Worm (Caenorhabditis elegans) whole organism, L4 larva: ENCODE results near the gene fipr-29.

Experiments
- R02D3.7 ChIP-seq: fragments of 150-350 bp; sonication (generic microtip); optimal IDR thresholded peaks from 3 replicates; lab custom pipeline; 2014; ENCODE audit warnings: missing biosample characterization, missing genetic modification characterization
- Y75B8A.6 ChIP-seq: fragments of 200-800 bp; sonication (Bioruptor generic); IDR thresholded peaks from 2 replicates; pipeline ENCODE4 v1.3.6; 2022; ENCODE audit warnings: missing genetic modification reagents, missing genetic modification characterization, missing compliant biosample characterization
- ZK337.2 ChIP-seq: fragments of 200-800 bp; sonication (Bioruptor generic); IDR thresholded peaks from 2 replicates; pipeline ENCODE4 v1.3.6; 2022; ENCODE audit warnings: missing genetic modification reagents, missing genetic modification characterization, missing compliant biosample characterization
- ZK546.5 ChIP-seq, 2 experiments: sonication (generic microtip); optimal IDR thresholded peaks; 2 replicates each; lab custom pipeline; 2017; ENCODE audit warnings: missing biosample characterization in 2 of 2, missing genetic modification characterization in 2 of 2
- aha-1 ChIP-seq: fragments of 150-350 bp; peaks from one replicate; lab custom pipeline; 2014; ENCODE audit warnings: missing biosample characterization, missing genetic modification characterization
- ceh-44 ChIP-seq: fragments of 200-800 bp; sonication (Bioruptor generic); IDR thresholded peaks from 2 replicates; pipeline ENCODE4 v1.3.6; 2022; ENCODE audit warnings: missing genetic modification reagents, missing genetic modification characterization, missing compliant biosample characterization
- ces-1 ChIP-seq: fragments of 150-350 bp; sonication (generic microtip); optimal IDR thresholded peaks from 4 replicates; lab custom pipeline; 2014; ENCODE audit warnings: missing biosample characterization, missing genetic modification reagents, missing genetic modification characterization
- cey-2 ChIP-seq: sonication (generic microtip); optimal IDR thresholded peaks from 3 replicates; lab custom pipeline; 2017; ENCODE audit warnings: missing genetic modification characterization, mild to moderate bottlenecking, missing compliant biosample characterization, antibody characterized with exemption, borderline replicate concordance; ENCODE audit not compliant: insufficient read depth
- ctbp-1 ChIP-seq: fragments of 200-800 bp; sonication (Bioruptor generic); IDR thresholded peaks from 2 replicates; pipeline ENCODE4 v1.3.6; 2022; ENCODE audit warnings: missing genetic modification reagents, missing genetic modification characterization, missing compliant biosample characterization
- daf-16 ChIP-seq, 3 experiments: sonication (generic microtip); optimal IDR thresholded peaks; 2 replicates each; lab custom pipeline; 2016 to 2017; ENCODE audit warnings: missing genetic modification characterization in 3 of 3, missing genetic modification reagents in 3 of 3, mild to moderate bottlenecking in 2 of 3, missing compliant biosample characterization in 2 of 3, missing biosample characterization in 1 of 3, moderate library complexity in 1 of 3
- dmd-8 ChIP-seq: fragments of 200-800 bp; sonication (Bioruptor generic); IDR thresholded peaks from 2 replicates; pipeline ENCODE4 v1.3.6; 2022; ENCODE audit warnings: missing genetic modification characterization, missing compliant biosample characterization
- dve-1 ChIP-seq: sonication (generic microtip); optimal IDR thresholded peaks from 2 replicates; lab custom pipeline; 2017; ENCODE audit warnings: antibody characterized with exemption, mild to moderate bottlenecking, missing genetic modification characterization, missing compliant biosample characterization; ENCODE audit not compliant: insufficient read depth
- egl-27 ChIP-seq: sonication (generic microtip); optimal IDR thresholded peaks from 3 replicates; lab custom pipeline; 2017; ENCODE audit warnings: missing biosample characterization, missing genetic modification reagents, missing genetic modification characterization
- egl-43 ChIP-seq: fragments of 200-800 bp; sonication (Bioruptor generic); IDR thresholded peaks from 2 replicates; pipeline ENCODE4 v1.3.6; 2022; ENCODE audit warnings: missing genetic modification reagents, missing genetic modification characterization, missing compliant biosample characterization
- gei-8 ChIP-seq: fragments of 200-800 bp; sonication (Bioruptor generic); optimal IDR thresholded peaks from 2 replicates; lab custom pipeline; 2018; ENCODE audit warnings: mild to moderate bottlenecking, missing genetic modification characterization, missing compliant biosample characterization
- hlh-11 ChIP-seq: fragments of 200-800 bp; sonication (Bioruptor generic); optimal IDR thresholded peaks from 2 replicates; lab custom pipeline; 2018; ENCODE audit warnings: mild to moderate bottlenecking, missing genetic modification characterization, missing compliant biosample characterization
- hlh-30 ChIP-seq: sonication (generic microtip); optimal IDR thresholded peaks from 2 replicates; lab custom pipeline; 2017; ENCODE audit warnings: antibody characterized with exemption, mild to moderate bottlenecking, missing genetic modification characterization, missing compliant biosample characterization; ENCODE audit not compliant: insufficient read depth
- hmg-1.1 ChIP-seq: fragments of 200-800 bp; sonication (Bioruptor generic); IDR thresholded peaks from 2 replicates; pipeline ENCODE4 v1.3.6; 2022; ENCODE audit warnings: missing genetic modification reagents, missing genetic modification characterization, missing compliant biosample characterization
- lin-15B ChIP-seq: fragments of 150-350 bp; sonication (generic microtip); optimal IDR thresholded peaks from 3 replicates; lab custom pipeline; 2014; ENCODE audit warnings: missing biosample characterization, missing genetic modification characterization
- lir-3 ChIP-seq: sonication (generic microtip); optimal IDR thresholded peaks from 2 replicates; lab custom pipeline; 2016; ENCODE audit warnings: mild to moderate bottlenecking, missing genetic modification characterization, missing compliant biosample characterization
- lsy-2 ChIP-seq, 2 experiments: fragments of 150-350 bp in 1 of 2; sonication (generic microtip) in 1 of 2; optimal IDR thresholded peaks; 2 replicates each; lab custom pipeline; 2014 to 2017; ENCODE audit warnings: missing biosample characterization in 2 of 2, missing genetic modification characterization in 2 of 2
- madf-5 ChIP-seq, 2 experiments: fragments of 200-800 bp; sonication (Bioruptor generic); IDR thresholded peaks; 2 replicates each; pipeline ENCODE4 v1.3.6; 2022; ENCODE audit warnings: missing compliant biosample characterization in 2 of 2, missing genetic modification characterization in 2 of 2
- mdl-1 ChIP-seq, 2 experiments: fragments of 150-350 bp in 1 of 2; sonication (generic microtip) in 1 of 2; optimal IDR thresholded peaks; 2 replicates each; lab custom pipeline; 2014 to 2017; ENCODE audit warnings: missing biosample characterization in 2 of 2, missing genetic modification characterization in 2 of 2
- mep-1 ChIP-seq: fragments of 150-350 bp; sonication (generic microtip); optimal IDR thresholded peaks from 3 replicates; lab custom pipeline; 2014; ENCODE audit warnings: missing biosample characterization, missing genetic modification characterization
- mxl-2 ChIP-seq: fragments of 200-800 bp; sonication (Bioruptor generic); conservative IDR thresholded peaks from 2 replicates; pipeline ENCODE4 v1.3.6; 2022; ENCODE audit warnings: missing genetic modification reagents, missing genetic modification characterization, missing compliant biosample characterization
- nhr-237 ChIP-seq: sonication (generic microtip); optimal IDR thresholded peaks from 2 replicates; lab custom pipeline; 2017; ENCODE audit warnings: missing biosample characterization, missing genetic modification characterization
- nhr-28 ChIP-seq: fragments of 150-350 bp; optimal IDR thresholded peaks from 2 replicates; lab custom pipeline; 2014; ENCODE audit warnings: missing biosample characterization, missing genetic modification characterization
- nhr-42 ChIP-seq: fragments of 200-800 bp; sonication (Bioruptor generic); IDR thresholded peaks from 2 replicates; pipeline ENCODE4 v1.3.6; 2022; ENCODE audit warnings: missing genetic modification characterization, missing compliant biosample characterization
- nhr-48 ChIP-seq: sonication (generic microtip); optimal IDR thresholded peaks from 2 replicates; lab custom pipeline; 2016; ENCODE audit warnings: mild to moderate bottlenecking, missing genetic modification characterization, missing compliant biosample characterization
- skn-1 ChIP-seq: fragments of 150-350 bp; optimal IDR thresholded peaks from 2 replicates; lab custom pipeline; 2014; ENCODE audit warnings: missing biosample characterization, missing genetic modification characterization
- snpc-4 ChIP-seq: fragments of 150-350 bp; optimal IDR thresholded peaks from 2 replicates; lab custom pipeline; 2014; ENCODE audit warnings: missing biosample characterization, missing genetic modification characterization
- unc-130 ChIP-seq: sonication (generic microtip); optimal IDR thresholded peaks from 2 replicates; lab custom pipeline; 2016; ENCODE audit warnings: missing genetic modification reagents, missing genetic modification characterization, missing compliant biosample characterization
- zip-11 ChIP-seq: fragments of 200-800 bp; sonication (Bioruptor generic); IDR thresholded peaks from 2 replicates; pipeline ENCODE4 v1.3.6; 2022; ENCODE audit warnings: missing genetic modification characterization, missing compliant biosample characterization

Gene fipr-29

ce11 chrIII:3033931-3034330 lies 26.2 kb downstream of the fipr-29 start:
- peak; percentile 10 for TF ChIP-seq aha-1 (tag; lab: Kevin White, UChicago)
- TF ChIP-seq daf-16 (GFP tag; optimal IDR thresholded peaks at IDR 0.05; lab: Kevin White, UChicago) = no peak
- no peak for TF ChIP-seq daf-16 (tag; optimal IDR thresholded peaks at IDR 0.05; lab: Kevin White, UChicago)
- TF ChIP-seq, all 104 proteins: peak for 1

ce11 chrIII:3033507-3033906 lies 26.7 kb downstream of the fipr-29 start:
- TF ChIP-seq snpc-4 (no peak), mdl-1 (tag; optimal IDR thresholded peaks at IDR 0.05; lab: Kevin White, UChicago) (no peak), skn-1 (tag; lab: Kevin White, UChicago) (no peak), nhr-48 (no peak), ctbp-1 (GFP tag; lab: Robert Waterston, UW) (no peak), ZK337.2 (GFP tag; lab: Robert Waterston, UW) (no peak), lin-15B (tag; lab: Kevin White, UChicago) (no peak), mxl-2 (no peak), egl-43 (GFP tag; lab: Robert Waterston, UW) (no peak), unc-130 (GFP tag; lab: Kevin White, UChicago) (no peak), lir-3 (tag; lab: Kevin White, UChicago) (no peak), lsy-2 (tag; optimal IDR thresholded peaks at IDR 0.05; lab: Kevin White, UChicago) (no peak), gei-8 (GFP tag; lab: Kevin White, UChicago) (no peak), ZK546.5 (tag; optimal IDR thresholded peaks at IDR 0.05; lab: Kevin White, UChicago) (no peak), R02D3.7 (no peak), madf-5 (GFP tag; IDR thresholded peaks at IDR 0.05; lab: Robert Waterston, UW) (no peak), nhr-42 (GFP tag; lab: Robert Waterston, UW) (no peak), hmg-1.1 (GFP tag; lab: Robert Waterston, UW) (no peak), egl-27 (tag; lab: Kevin White, UChicago) (no peak), ceh-44 (GFP tag; lab: Robert Waterston, UW) (no peak)

- no peak for TF ChIP-seq skn-1 (tag; lab: Kevin White, UChicago)
- TF ChIP-seq aha-1 (tag; lab: Kevin White, UChicago) = peak; percentile 58
- no peak for TF ChIP-seq ces-1 (GFP tag; lab: Kevin White, UChicago)
- peak; percentile 8 for TF ChIP-seq nhr-28 (tag; lab: Kevin White, UChicago)
- no peak for TF ChIP-seq zip-11 (GFP tag; lab: Robert Waterston, UW)
- TF ChIP-seq daf-16 (GFP tag; optimal IDR thresholded peaks at IDR 0.05; lab: Kevin White, UChicago) = peak in 1 of 2 experiments; percentile 74
- no peak for TF ChIP-seq daf-16 (tag; optimal IDR thresholded peaks at IDR 0.05; lab: Kevin White, UChicago)
These were observed 29.0 kb downstream of the fipr-29 start for ce11 chrIII:3031017-3031756.

- TF ChIP-seq nhr-28 (tag; lab: Kevin White, UChicago) (peak; percentile 81), cey-2 (tag; lab: Kevin White, UChicago) (peak; percentile 3), hlh-11 (tag; lab: Kevin White, UChicago) (peak; percentile 11), egl-27 (tag; lab: Kevin White, UChicago) (no peak), hlh-30 (tag; lab: Kevin White, UChicago) (peak; percentile 45), Y75B8A.6 (GFP tag; lab: Robert Waterston, UW) (no peak), dmd-8 (GFP tag; lab: Robert Waterston, UW) (no peak), dve-1 (peak; percentile 24), nhr-237 (tag; lab: Kevin White, UChicago) (no peak), mep-1 (peak; percentile 7)
These were observed 30.3 kb downstream of the fipr-29 start for ce11 chrIII:3029822-3030221.
